Worm (Caenorhabditis elegans) whole organism, L3 larva: ENCODE results near the gene C25E10.7.

ENCODE experiments used
- ceh-9 ChIP-seq: sonication (generic microtip); optimal IDR thresholded peaks from 2 replicates; lab custom pipeline; 2018; ENCODE audit warnings: missing biosample characterization, missing genetic modification characterization
- elt-2 ChIP-seq: sonication (generic microtip); optimal IDR thresholded peaks from 2 replicates; lab custom pipeline; 2016; ENCODE audit warnings: missing genetic modification reagents, mild to moderate bottlenecking, missing genetic modification characterization, missing compliant biosample characterization
- jun-1 ChIP-seq: fragments of 150-350 bp; optimal IDR thresholded peaks from 2 replicates; lab custom pipeline; 2014; ENCODE audit warnings: missing biosample characterization, missing genetic modification reagents, missing genetic modification characterization
- lin-39 ChIP-seq: fragments of 150-350 bp; optimal IDR thresholded peaks from 2 replicates; lab custom pipeline; 2018; ENCODE audit warnings: missing biosample characterization, missing genetic modification reagents, missing genetic modification characterization
- nhr-28 ChIP-seq: fragments of 150-350 bp; optimal IDR thresholded peaks from 2 replicates; lab custom pipeline; 2014; ENCODE audit warnings: missing biosample characterization, missing genetic modification characterization
- skn-1 ChIP-seq: fragments of 150-350 bp; optimal IDR thresholded peaks from 2 replicates; lab custom pipeline; 2014; ENCODE audit warnings: missing biosample characterization, missing genetic modification characterization

ce11 chrV:9096674-9097073, 45.7 kb upstream of the C25E10.7 start:
- no peak for TF ChIP-seq skn-1
- no peak for TF ChIP-seq elt-2 (tag; lab: Kevin White, UChicago)
- peak; percentile 20 for TF ChIP-seq lin-39 (tag; lab: Kevin White, UChicago)
- no peak for TF ChIP-seq jun-1
- TF ChIP-seq ceh-9 (tag; lab: Kevin White, UChicago) = no peak
- TF ChIP-seq nhr-28 (tag; lab: Kevin White, UChicago) = no peak
